Fruit fly (Drosophila melanogaster) whole organism, embryonic: ENCODE results near the gene Stt3B.
A peak's percentile ranks its signal among the peaks of the same experiment; 100 is the strongest.

Experiments used
- CG10267 ChIP-seq: fragments of 200-800 bp; sonication (Bioruptor generic); optimal IDR thresholded peaks from 2 replicates; lab custom pipeline; 2018; ENCODE audit warnings: missing biosample characterization, mild to moderate bottlenecking, missing genetic modification characterization, moderate library complexity
- CG12769 ChIP-seq: fragments of 200-800 bp; sonication (Bioruptor generic); optimal IDR thresholded peaks from 2 replicates; lab custom pipeline; 2019; ENCODE audit warnings: missing biosample characterization, mild to moderate bottlenecking, missing genetic modification characterization, moderate library complexity
- CG17568 ChIP-seq: fragments of 200-800 bp; sonication (Bioruptor generic); optimal IDR thresholded peaks from 2 replicates; lab custom pipeline; 2018; ENCODE audit warnings: missing biosample characterization, mild to moderate bottlenecking, missing genetic modification characterization, moderate library complexity
- CG2116 ChIP-seq: fragments of 200-800 bp; sonication (Bioruptor generic); optimal IDR thresholded peaks from 3 replicates; lab custom pipeline; 2018; ENCODE audit warnings: missing biosample characterization, mild to moderate bottlenecking, missing genetic modification characterization
- CG30431 ChIP-seq: fragments of 200-800 bp; sonication (Bioruptor generic); optimal IDR thresholded peaks from 2 replicates; lab custom pipeline; 2017; ENCODE audit warnings: missing biosample characterization, missing genetic modification characterization
- CG34376 ChIP-seq: fragments of 200-800 bp; sonication (Bioruptor generic); optimal IDR thresholded peaks from 2 replicates; lab custom pipeline; 2018; ENCODE audit warnings: missing biosample characterization, mild to moderate bottlenecking, missing genetic modification characterization
- CG7928 ChIP-seq: fragments of 200-800 bp; sonication (Bioruptor generic); optimal IDR thresholded peaks from 2 replicates; lab custom pipeline; 2017; ENCODE audit warnings: missing biosample characterization, mild to moderate bottlenecking, missing genetic modification characterization
- CG7987 ChIP-seq: fragments of 200-800 bp; sonication (Bioruptor generic); optimal IDR thresholded peaks from 2 replicates; lab custom pipeline; 2018; ENCODE audit warnings: missing biosample characterization, mild to moderate bottlenecking, missing genetic modification characterization, moderate library complexity
- Dbx ChIP-seq: fragments of 200-800 bp; sonication (Bioruptor generic); IDR thresholded peaks from 3 replicates; pipeline ENCODE4 v1.3.6; 2022; ENCODE audit warnings: missing biosample characterization, missing genetic modification characterization
- Dref ChIP-seq: fragments of 200-800 bp; sonication (Bioruptor generic); IDR thresholded peaks from 2 replicates; pipeline ENCODE4 v1.3.6; 2022; ENCODE audit warnings: missing biosample characterization, missing genetic modification characterization
- Fer1 ChIP-seq: fragments of 200-800 bp; sonication (Bioruptor generic); optimal IDR thresholded peaks from 2 replicates; lab custom pipeline; 2017; ENCODE audit warnings: missing biosample characterization, mild to moderate bottlenecking, missing genetic modification characterization
- HLH54F ChIP-seq: fragments of 200-800 bp; sonication (Bioruptor generic); optimal IDR thresholded peaks from 3 replicates; lab custom pipeline; 2016; ENCODE audit warnings: missing biosample characterization, missing genetic modification characterization
- MBD-R2 ChIP-seq: fragments of 200-800 bp; sonication (Bioruptor generic); IDR thresholded peaks from 2 replicates; pipeline ENCODE4 v1.3.6; 2022; ENCODE audit warnings: missing biosample characterization, missing genetic modification characterization
- PHDP ChIP-seq: fragments of 200-800 bp; sonication (Bioruptor generic); optimal IDR thresholded peaks from 3 replicates; lab custom pipeline; 2018; ENCODE audit warnings: missing biosample characterization, mild to moderate bottlenecking, missing genetic modification characterization, moderate library complexity
- Pdp1 ChIP-seq, 2 experiments: fragments of 200-800 bp; sonication (Bioruptor generic); optimal IDR thresholded peaks; 3 replicates each; lab custom pipeline; 2016; ENCODE audit warnings: missing biosample characterization in 2 of 2, missing genetic modification characterization in 2 of 2, mild to moderate bottlenecking in 1 of 2, moderate library complexity in 1 of 2
- Rfx ChIP-seq: fragments of 200-800 bp; sonication (Bioruptor generic); IDR thresholded peaks from 2 replicates; pipeline ENCODE4 v1.3.6; 2022; ENCODE audit warnings: missing biosample characterization, missing genetic modification characterization
- Trl ChIP-seq, 3 experiments: fragments of >200 bp in 2 of 3; fragments of 200-800 bp in 1 of 3; sonication (Bioruptor generic) in 1 of 3; optimal IDR thresholded peaks; 2 replicates in 1 of 3; 3 replicates in 2 of 3; lab custom pipeline; 2016 to 2017; ENCODE audit warnings: missing biosample characterization in 1 of 3, missing genetic modification characterization in 1 of 3
- Vsx1 ChIP-seq: fragments of 200-800 bp; sonication (Bioruptor generic); optimal IDR thresholded peaks from 2 replicates; lab custom pipeline; 2017; ENCODE audit warnings: missing biosample characterization, mild to moderate bottlenecking, missing genetic modification characterization, missing genetic modification reagents
- amos ChIP-seq: fragments of 200-800 bp; sonication (Bioruptor generic); IDR thresholded peaks from 2 replicates; pipeline ENCODE4 v1.3.6; 2022; ENCODE audit warnings: missing biosample characterization, missing genetic modification characterization; ENCODE audit not compliant: partially characterized antibody
- bbx ChIP-seq: fragments of 200-800 bp; sonication (Bioruptor generic); IDR thresholded peaks from 2 replicates; pipeline ENCODE4 v1.3.6; 2022; ENCODE audit warnings: missing biosample characterization, missing genetic modification characterization; ENCODE audit not compliant: partially characterized antibody
- cg ChIP-seq: fragments of 200-800 bp; sonication (Bioruptor generic); optimal IDR thresholded peaks from 3 replicates; lab custom pipeline; 2019; ENCODE audit warnings: missing biosample characterization, mild to moderate bottlenecking, missing genetic modification characterization, moderate library complexity
- ci ChIP-seq: fragments of 200-800 bp; sonication (Bioruptor generic); IDR thresholded peaks from 3 replicates; pipeline ENCODE4 v1.3.6; 2022; ENCODE audit warnings: missing biosample characterization, missing genetic modification characterization
- eve ChIP-seq, 2 experiments: fragments of >200 bp; optimal IDR thresholded peaks; 2 replicates each; lab custom pipeline; 2017; ENCODE audit warnings: missing biosample characterization in 2 of 2, missing genetic modification characterization in 2 of 2
- exex ChIP-seq: fragments of 200-800 bp; sonication (Bioruptor generic); optimal IDR thresholded peaks from 4 replicates; lab custom pipeline; 2018; ENCODE audit warnings: missing biosample characterization, mild to moderate bottlenecking, missing genetic modification characterization, moderate library complexity
- gfzf ChIP-seq: fragments of 200-800 bp; sonication (Bioruptor generic); optimal IDR thresholded peaks from 2 replicates; lab custom pipeline; 2016; ENCODE audit warnings: missing biosample characterization, mild to moderate bottlenecking, missing genetic modification characterization, moderate library complexity
- grn ChIP-seq: fragments of 200-800 bp; sonication (Bioruptor generic); optimal IDR thresholded peaks from 3 replicates; lab custom pipeline; 2017; ENCODE audit warnings: missing biosample characterization, missing genetic modification characterization
- jumu ChIP-seq: fragments of 200-800 bp; sonication (Bioruptor generic); optimal IDR thresholded peaks from 3 replicates; lab custom pipeline; 2016; ENCODE audit warnings: missing biosample characterization, missing genetic modification characterization
- kah ChIP-seq: fragments of 200-800 bp; sonication (Bioruptor generic); optimal IDR thresholded peaks from 2 replicates; lab custom pipeline; 2018; ENCODE audit warnings: missing biosample characterization, mild to moderate bottlenecking, missing genetic modification characterization
- kay ChIP-seq: fragments of 200-800 bp; sonication (Bioruptor generic); optimal IDR thresholded peaks from 2 replicates; lab custom pipeline; 2016; ENCODE audit warnings: missing biosample characterization, missing genetic modification characterization
- kni ChIP-seq: fragments of 200-800 bp; sonication (Bioruptor generic); optimal IDR thresholded peaks from 3 replicates; lab custom pipeline; 2017; ENCODE audit warnings: mild to moderate bottlenecking, missing biosample characterization, missing genetic modification reagents, missing genetic modification characterization
- mld ChIP-seq: fragments of 200-800 bp; sonication (Bioruptor generic); IDR thresholded peaks from 3 replicates; pipeline ENCODE4 v1.3.6; 2022; ENCODE audit warnings: missing biosample characterization, missing genetic modification characterization; ENCODE audit not compliant: partially characterized antibody
- onecut ChIP-seq: fragments of 200-800 bp; sonication (Bioruptor generic); IDR thresholded peaks from 2 replicates; pipeline ENCODE4 v1.3.6; 2022; ENCODE audit warnings: missing biosample characterization, missing genetic modification characterization
- phol ChIP-seq: fragments of 200-800 bp; sonication (Bioruptor generic); optimal IDR thresholded peaks from 3 replicates; lab custom pipeline; 2018; ENCODE audit warnings: missing biosample characterization, mild to moderate bottlenecking, missing genetic modification characterization, moderate library complexity
- ranshi ChIP-seq: fragments of 200-800 bp; sonication (Bioruptor generic); IDR thresholded peaks from 2 replicates; pipeline ENCODE4 v1.3.6; 2022; ENCODE audit warnings: missing biosample characterization, missing genetic modification characterization
- schlank ChIP-seq: fragments of 200-800 bp; sonication (Bioruptor generic); optimal IDR thresholded peaks from 2 replicates; lab custom pipeline; 2018; ENCODE audit warnings: missing biosample characterization, mild to moderate bottlenecking, missing genetic modification characterization
- scrt ChIP-seq: fragments of 200-800 bp; sonication (Bioruptor generic); optimal IDR thresholded peaks from 2 replicates; lab custom pipeline; 2018; ENCODE audit warnings: missing biosample characterization, mild to moderate bottlenecking, missing genetic modification characterization, moderate library complexity
- sqz ChIP-seq: fragments of 200-800 bp; sonication (Bioruptor generic); optimal IDR thresholded peaks from 3 replicates; lab custom pipeline; 2018; ENCODE audit warnings: missing biosample characterization, mild to moderate bottlenecking, missing genetic modification characterization
- stwl ChIP-seq: fragments of 200-800 bp; sonication (Bioruptor generic); optimal IDR thresholded peaks from 3 replicates; lab custom pipeline; 2018; ENCODE audit warnings: missing biosample characterization, mild to moderate bottlenecking, missing genetic modification characterization, moderate library complexity
- z ChIP-seq: fragments of 200-800 bp; sonication (Bioruptor generic); IDR thresholded peaks from 3 replicates; pipeline ENCODE4 v1.3.6; 2022; ENCODE audit warnings: missing biosample characterization, missing genetic modification characterization

Gene Stt3B

DNA sequence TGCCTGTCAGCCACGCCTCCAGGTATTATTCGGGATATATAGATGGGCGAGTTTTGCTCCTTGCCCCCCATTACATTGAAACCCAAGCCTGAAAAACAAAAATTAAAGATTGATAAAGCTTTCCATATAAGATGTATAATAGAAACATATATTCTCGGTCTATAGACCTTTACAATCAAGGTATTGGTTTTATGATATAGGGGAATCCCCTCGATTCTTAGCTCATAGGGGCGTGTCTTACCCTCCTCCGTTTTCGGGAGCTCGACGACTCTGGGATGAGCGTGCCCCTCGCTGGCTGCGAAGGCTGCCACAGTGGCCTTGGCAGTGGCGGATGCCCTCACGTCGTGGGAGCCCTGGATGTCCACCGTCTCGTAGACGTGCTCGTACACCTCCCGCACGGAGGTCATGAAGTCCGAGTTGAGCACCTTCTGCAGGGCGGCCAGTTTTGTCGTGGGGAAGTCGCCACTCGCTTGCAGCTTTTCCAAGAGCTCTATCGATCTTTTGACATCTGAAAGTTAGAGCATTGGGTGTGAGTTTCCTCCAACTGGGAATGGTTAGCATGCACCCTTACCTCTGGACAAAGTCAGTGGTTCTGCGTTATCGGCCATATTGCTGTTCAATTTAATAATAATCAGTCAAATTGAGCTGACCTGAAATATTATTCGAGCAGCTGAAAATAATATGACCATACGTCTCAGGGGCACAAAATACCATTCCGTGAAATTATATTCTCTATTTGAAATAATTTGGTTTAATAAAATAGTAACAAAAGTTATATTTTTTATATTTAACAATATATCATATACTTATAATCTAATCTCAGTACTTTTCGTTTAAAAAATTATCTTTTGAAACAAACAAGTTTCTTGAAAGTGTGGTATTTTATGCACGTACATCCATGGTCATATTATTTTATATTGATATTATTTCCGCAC lies 4.3 kb downstream of the Stt3B start, which contains the start of the genes veli and PQBP1 (continued):
- TF ChIP-seq CG34376 (GFP tag; lab: Kevin White, UChicago) (no peak), CG10267 (tag; lab: Kevin White, UChicago) (peak; percentile 42), mld (GFP tag; lab: Robert Waterston, UW) (peak; percentile 12; the same call in 1 of the 3 replicates), MBD-R2 (peak; percentile 41), phol (tag; lab: Kevin White, UChicago) (peak; percentile 3), stwl (tag; lab: Kevin White, UChicago) (peak; percentile 36), Fer1 (no peak), gfzf (GFP tag; lab: Kevin White, UChicago) (peak; percentile 52), bbx (GFP tag; lab: Robert Waterston, UW) (peak; percentile 17; the same call in 1 of the 2 replicates), amos (GFP tag; lab: Robert Waterston, UW) (0 out of 2 replicates have a peak, but pooled peaks have one; percentile 18), CG2116 (peak; percentile 50), PHDP (tag; lab: Kevin White, UChicago) (peak; percentile 37), onecut (GFP tag; lab: Robert Waterston, UW) (peak; percentile 61), HLH54F (GFP tag; lab: Kevin White, UChicago) (no peak), cg (GFP tag; lab: Kevin White, UChicago) (no peak)

DNA sequence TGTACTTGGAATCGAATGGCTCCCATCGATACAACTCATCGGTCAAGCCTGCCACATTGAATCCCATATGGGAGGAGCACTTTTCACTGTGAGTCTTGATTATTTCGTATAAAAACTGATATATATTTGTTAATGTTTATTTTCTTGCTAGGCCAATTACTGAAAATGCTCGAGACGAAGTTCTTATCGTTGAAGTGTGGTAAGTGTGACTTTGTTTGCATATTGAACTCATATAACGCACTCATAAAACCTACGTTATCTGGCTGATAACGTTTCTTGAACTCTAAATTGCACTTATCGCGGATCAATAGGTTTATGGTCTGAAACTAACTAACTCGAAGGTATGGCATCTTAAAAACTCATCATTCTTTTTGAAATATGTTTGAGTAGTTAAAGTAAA lies 9.0 kb downstream of the Stt3B start:
- no peak for TF ChIP-seq schlank (tag; lab: Kevin White, UChicago)
- peak; percentile 71 for TF ChIP-seq Vsx1 (GFP tag; lab: Kevin White, UChicago)
- TF ChIP-seq Pdp1 (GFP tag; optimal IDR thresholded peaks at IDR 0.05; lab: Kevin White, UChicago): peak in 1 of 2 experiments; percentile 54

DNA sequence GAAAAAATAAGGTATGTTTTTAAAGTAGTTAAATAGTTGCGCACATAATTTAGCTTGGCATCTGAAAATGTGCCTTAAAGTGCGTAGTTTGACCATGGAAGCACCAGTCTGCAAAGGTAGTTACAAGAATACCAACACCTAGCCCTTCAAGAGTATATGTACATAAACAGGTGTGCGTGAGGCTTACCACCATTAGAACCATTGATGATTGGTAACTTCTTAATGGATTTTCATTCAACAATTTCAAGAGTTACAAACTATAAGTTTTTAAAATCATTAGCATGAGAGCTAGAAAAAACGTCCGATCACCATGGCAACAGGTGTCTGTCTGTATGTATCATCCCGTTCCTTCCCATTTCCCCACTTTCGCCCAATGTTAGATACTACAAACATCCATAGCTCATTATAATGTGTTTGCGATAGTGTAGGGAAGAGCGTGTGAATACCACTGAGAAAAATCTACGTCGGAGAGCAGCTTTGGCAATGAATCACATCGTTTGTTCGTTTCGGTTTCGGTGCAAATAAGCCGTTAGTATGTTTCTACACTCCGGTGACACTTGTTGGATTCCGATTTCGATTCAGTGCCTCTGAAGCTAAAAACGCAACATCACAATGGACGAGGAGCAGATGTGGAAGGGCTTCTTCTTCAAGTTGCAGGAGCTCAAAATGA lies 12.8 kb downstream of the Stt3B start:
- TF ChIP-seq ranshi (GFP tag; lab: Robert Waterston, UW): no peak
- no peak for TF ChIP-seq CG17568 (GFP tag; lab: Kevin White, UChicago)
- TF ChIP-seq kah (GFP tag; lab: Kevin White, UChicago): peak; percentile 97
- TF ChIP-seq Dref (GFP tag; lab: Robert Waterston, UW): no peak
- TF ChIP-seq eve (GFP tag; optimal IDR thresholded peaks at IDR 0.05; lab: Kevin White, UChicago): peak in 1 of 2 experiments; percentile 69
- TF ChIP-seq Rfx: peak; percentile 44; the same call in 1 of the 2 replicates
- no peak for TF ChIP-seq z (GFP tag; lab: Robert Waterston, UW)
- no peak for TF ChIP-seq CG7987 (GFP tag; lab: Kevin White, UChicago)
- TF ChIP-seq grn (GFP tag; lab: Kevin White, UChicago): peak; percentile 65
- TF ChIP-seq Trl (optimal IDR thresholded peaks at IDR 0.05; lab: Kevin White, UChicago): peak in 1 of 2 experiments; percentile 35
- no peak for TF ChIP-seq Trl (GFP tag; optimal IDR thresholded peaks at IDR 0.05; lab: Kevin White, UChicago)
- TF ChIP-seq CG12769 (tag; lab: Kevin White, UChicago): peak; percentile 93
- peak; percentile 52 for TF ChIP-seq cg (GFP tag; lab: Kevin White, UChicago)
- TF ChIP-seq jumu (GFP tag; lab: Kevin White, UChicago): no peak
- TF ChIP-seq CG7928 (GFP tag; lab: Kevin White, UChicago): no peak
- peak; percentile 8 for TF ChIP-seq kay
- TF ChIP-seq Dbx: no peak
- TF ChIP-seq sqz (GFP tag; lab: Kevin White, UChicago): no peak
- no peak for TF ChIP-seq kni (GFP tag; lab: Kevin White, UChicago)
- TF ChIP-seq phol (tag; lab: Kevin White, UChicago): no peak
- TF ChIP-seq CG34376 (GFP tag; lab: Kevin White, UChicago): peak; percentile 14
- TF ChIP-seq exex (tag; lab: Kevin White, UChicago): no peak
- no peak for TF ChIP-seq CG30431 (GFP tag; lab: Kevin White, UChicago)
- 0 out of 3 replicates have a peak, but pooled peaks have one; percentile 13 for TF ChIP-seq ci (GFP tag; lab: Robert Waterston, UW)
- peak; percentile 28 for TF ChIP-seq scrt (GFP tag; lab: Kevin White, UChicago)
